Worm (Caenorhabditis elegans) whole organism, mixed stage, embryonic: Measurements from ENCODE around the gene C53D6.7.

Experiments
- elt-1 ChIP-seq: sonication (generic microtip); optimal IDR thresholded peaks from 2 replicates; lab custom pipeline; 2017; ENCODE audit warnings: missing genetic modification characterization, mild to moderate bottlenecking, missing compliant biosample characterization, antibody characterized with exemption, moderate library complexity, borderline replicate concordance; ENCODE audit not compliant: insufficient read depth
- elt-3 ChIP-seq: fragments of 150-350 bp; optimal IDR thresholded peaks from 2 replicates; lab custom pipeline; 2014; ENCODE audit warnings: missing biosample characterization, missing genetic modification characterization
- nhr-237 ChIP-seq: fragments of 150-350 bp; optimal IDR thresholded peaks from 2 replicates; lab custom pipeline; 2014; ENCODE audit warnings: missing biosample characterization, missing genetic modification characterization
- nhr-76 ChIP-seq: sonication (generic microtip); optimal IDR thresholded peaks from 2 replicates; lab custom pipeline; 2017; ENCODE audit warnings: missing biosample characterization, missing genetic modification characterization
- snpc-4 ChIP-seq: fragments of 150-350 bp; optimal IDR thresholded peaks from 2 replicates; lab custom pipeline; 2014; ENCODE audit warnings: missing biosample characterization, missing genetic modification characterization
- tbx-8 ChIP-seq: fragments of 200-800 bp; sonication (Bioruptor generic); optimal IDR thresholded peaks from 2 replicates; lab custom pipeline; 2018; ENCODE audit warnings: mild to moderate bottlenecking, missing genetic modification characterization, moderate library complexity, missing compliant biosample characterization
- unc-62 ChIP-seq: fragments of 150-350 bp; optimal IDR thresholded peaks from 2 replicates; lab custom pipeline; 2014; ENCODE audit warnings: missing biosample characterization, missing genetic modification reagents, missing genetic modification characterization
- zip-8 ChIP-seq: fragments of 150-350 bp; optimal IDR thresholded peaks from 2 replicates; lab custom pipeline; 2014; ENCODE audit warnings: missing biosample characterization, missing genetic modification characterization

ce11 chrIV:8994487-8994886 is 42.5 kb downstream of the C53D6.7 start:
- no peak for TF ChIP-seq snpc-4 (tag; lab: Kevin White, UChicago)
- TF ChIP-seq elt-3 (tag; lab: Kevin White, UChicago), result no peak
- no peak for TF ChIP-seq unc-62 (GFP tag; lab: Kevin White, UChicago)
- TF ChIP-seq zip-8 (tag; lab: Kevin White, UChicago), result no peak
- TF ChIP-seq nhr-237 (tag; lab: Kevin White, UChicago), result no peak
- TF ChIP-seq nhr-76, result no peak
- TF ChIP-seq tbx-8 (GFP tag; lab: Kevin White, UChicago), result no peak
- TF ChIP-seq elt-1 (tag; lab: Kevin White, UChicago), result no peak
